Fruit fly (Drosophila melanogaster): ENCODE results near the gene Dap160.

Dap160 gene

dm6 chr2L:21142972-21143385 lies 832 bp upstream of the Dap160 start, which contains the start of gene pths:
pths (plus strand) TSS chr2L:21143229.
- no peak for TF ChIP-seq Sp1 (GFP tag; optimal IDR thresholded peaks at IDR 0.05)
- no peak for TF ChIP-seq dmrt93B (GFP tag; optimal IDR thresholded peaks at IDR 0.05)
- no peak for TF ChIP-seq lola (GFP tag; optimal IDR thresholded peaks at IDR 0.05)
- TF ChIP-seq sage (GFP tag; optimal IDR thresholded peaks at IDR 0.05): no peak
- no peak for TF ChIP-seq Dfd (GFP tag; optimal IDR thresholded peaks at IDR 0.05)
- TF ChIP-seq HLH106 (tag; optimal IDR thresholded peaks at IDR 0.05): peak; percentile 40
- no peak for TF ChIP-seq h (GFP tag; optimal IDR thresholded peaks at IDR 0.05)
- peak; percentile 43 for TF ChIP-seq Hr78 (GFP tag; optimal IDR thresholded peaks at IDR 0.05)
- TF ChIP-seq fru (GFP tag; optimal IDR thresholded peaks at IDR 0.05): no peak
- TF ChIP-seq Myc (optimal IDR thresholded peaks at IDR 0.05): peak; percentile 51
- TF ChIP-seq OdsH (GFP tag; optimal IDR thresholded peaks at IDR 0.05): no peak
- no peak for TF ChIP-seq br (GFP tag; optimal IDR thresholded peaks at IDR 0.05)
- TF ChIP-seq rgr (GFP tag; optimal IDR thresholded peaks at IDR 0.05): peak; percentile 36
- TF ChIP-seq CrebA (GFP tag; optimal IDR thresholded peaks at IDR 0.05; ENCODE audit: borderline replicate concordance): no peak
- peak; percentile 49 for TF ChIP-seq Hnf4 (GFP tag; optimal IDR thresholded peaks at IDR 0.05)
- TF ChIP-seq Vsx2 (GFP tag; optimal IDR thresholded peaks at IDR 0.05; ENCODE audit: partially characterized antibody): no peak
- peak; percentile 65 for TF ChIP-seq woc (GFP tag; optimal IDR thresholded peaks at IDR 0.05)
- TF ChIP-seq brk (GFP tag; optimal IDR thresholded peaks at IDR 0.05): no peak
- TF ChIP-seq GATAd (GFP tag; optimal IDR thresholded peaks at IDR 0.05): no peak
- TF ChIP-seq Jra (GFP tag; optimal IDR thresholded peaks at IDR 0.05): peak; percentile 37
- no peak for TF ChIP-seq jim (GFP tag; optimal IDR thresholded peaks at IDR 0.05)
- TF ChIP-seq dl (GFP tag; optimal IDR thresholded peaks at IDR 0.05; ENCODE audit: insufficient read depth in 1 of 2, partially characterized antibody in 2 of 2): no peak
- TF ChIP-seq pan (optimal IDR thresholded peaks at IDR 0.05): no peak
- no peak for TF ChIP-seq Mio (GFP tag; optimal IDR thresholded peaks at IDR 0.05)
- peak; percentile 38 for TF ChIP-seq Hr83 (GFP tag; optimal IDR thresholded peaks at IDR 0.05; ENCODE audit: poor library complexity, severe bottlenecking)
- TF ChIP-seq tai (GFP tag; optimal IDR thresholded peaks at IDR 0.05): no peak
- no peak for TF ChIP-seq sv (GFP tag; optimal IDR thresholded peaks at IDR 0.05)
- TF ChIP-seq Abd-B (GFP tag; optimal IDR thresholded peaks at IDR 0.05): no peak
- TF ChIP-seq psq (GFP tag; optimal IDR thresholded peaks at IDR 0.05): no peak
- TF ChIP-seq usp (GFP tag; optimal IDR thresholded peaks at IDR 0.05): no peak
- no peak for TF ChIP-seq Dif (GFP tag; optimal IDR thresholded peaks at IDR 0.05; ENCODE audit: partially characterized antibody)
- TF ChIP-seq N (GFP tag; optimal IDR thresholded peaks at IDR 0.05): peak; percentile 85
- TF ChIP-seq dsf (GFP tag; optimal IDR thresholded peaks at IDR 0.05; ENCODE audit: borderline replicate concordance): no peak
- TF ChIP-seq CG9705 (GFP tag; optimal IDR thresholded peaks at IDR 0.05): no peak
- TF ChIP-seq CG32264 (GFP tag; optimal IDR thresholded peaks at IDR 0.05): no peak
- TF ChIP-seq foxo (GFP tag; optimal IDR thresholded peaks at IDR 0.05): no peak
- no peak for TF ChIP-seq Rel (GFP tag; optimal IDR thresholded peaks at IDR 0.05)
- TF ChIP-seq Rel (tag; optimal IDR thresholded peaks at IDR 0.05): no peak
- TF ChIP-seq ey (GFP tag; optimal IDR thresholded peaks at IDR 0.05): peak; percentile 35

DNA sequence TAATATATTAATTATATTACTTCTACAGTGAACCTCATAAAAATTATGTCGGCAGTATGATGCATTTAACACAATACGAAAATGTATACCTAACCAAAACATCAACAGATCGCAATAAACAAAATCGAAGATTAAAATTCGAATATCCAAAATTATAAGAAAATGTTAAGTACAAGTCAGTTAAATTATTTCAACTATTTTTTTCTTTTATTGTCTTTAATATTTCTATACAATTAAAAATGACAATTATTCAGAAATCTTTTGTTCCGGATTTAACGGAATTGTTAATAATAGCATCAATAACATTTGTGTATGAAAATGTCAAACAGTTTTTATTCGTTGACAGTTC lies 328 bp upstream of the Dap160 start:
- no peak for TF ChIP-seq lola (GFP tag; optimal IDR thresholded peaks at IDR 0.05)
- no peak for TF ChIP-seq brk (GFP tag; optimal IDR thresholded peaks at IDR 0.05)
- TF ChIP-seq Mio (GFP tag; optimal IDR thresholded peaks at IDR 0.05): no peak
- TF ChIP-seq OdsH (GFP tag; optimal IDR thresholded peaks at IDR 0.05): no peak
- TF ChIP-seq Myc (optimal IDR thresholded peaks at IDR 0.05): no peak
- TF ChIP-seq tai (GFP tag; optimal IDR thresholded peaks at IDR 0.05): no peak
- TF ChIP-seq GATAd (GFP tag; optimal IDR thresholded peaks at IDR 0.05): no peak
- TF ChIP-seq Dif (GFP tag; optimal IDR thresholded peaks at IDR 0.05; ENCODE audit: partially characterized antibody): no peak

DNA sequence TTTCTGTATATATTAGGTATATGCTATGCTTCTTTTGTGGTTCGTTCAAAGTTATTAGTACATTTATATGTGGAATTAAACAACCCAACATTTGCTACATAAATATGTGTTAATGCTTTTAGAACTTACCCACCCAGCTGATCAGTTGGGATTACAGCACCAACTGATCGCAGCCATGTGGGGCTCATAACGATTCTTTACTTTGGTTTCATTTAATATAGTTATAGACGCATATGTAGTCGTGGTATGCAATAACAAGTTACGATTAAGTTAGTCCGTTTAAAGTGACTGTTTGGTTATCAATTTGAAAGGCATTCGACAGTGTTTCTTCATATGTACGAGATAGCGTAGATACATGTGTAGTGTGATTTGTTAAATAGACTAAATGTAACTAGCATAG lies 6.4 kb downstream of the Dap160 start:
- TF ChIP-seq Dfd (GFP tag; optimal IDR thresholded peaks at IDR 0.05) (no peak), Myc (optimal IDR thresholded peaks at IDR 0.05) (no peak), OdsH (GFP tag; optimal IDR thresholded peaks at IDR 0.05) (no peak), lola (GFP tag; optimal IDR thresholded peaks at IDR 0.05) (no peak), N (GFP tag; optimal IDR thresholded peaks at IDR 0.05) (no peak), tai (GFP tag; optimal IDR thresholded peaks at IDR 0.05) (no peak), CG9705 (GFP tag; optimal IDR thresholded peaks at IDR 0.05) (no peak), Sp1 (GFP tag; optimal IDR thresholded peaks at IDR 0.05) (no peak)

All from whole organism, wandering third instar larva.